Fruit fly (Drosophila melanogaster) S2 (cell line): ENCODE data around the gene CG31975.

Experiments used
- CG8478 ChIP-seq: fragments of >200 bp; optimal IDR thresholded peaks from 2 replicates; lab custom pipeline; 2018
- CTCF ChIP-seq, 2 experiments: fragments of >200 bp; optimal IDR thresholded peaks; 2 replicates each; lab custom pipeline; 2018

Gene CG31975

dm6 chr2L:116388-116787 is 24.4 kb downstream of the CG31975 start, which contains the start of gene CG13694:
Gene CG13694 (minus strand): TSS chr2L:116488.
- TF ChIP-seq CTCF (optimal IDR thresholded peaks at IDR 0.05; lab: Kevin White, UChicago) = no peak
- TF ChIP-seq CG8478 (lab: Kevin White, UChicago) = no peak

DNA sequence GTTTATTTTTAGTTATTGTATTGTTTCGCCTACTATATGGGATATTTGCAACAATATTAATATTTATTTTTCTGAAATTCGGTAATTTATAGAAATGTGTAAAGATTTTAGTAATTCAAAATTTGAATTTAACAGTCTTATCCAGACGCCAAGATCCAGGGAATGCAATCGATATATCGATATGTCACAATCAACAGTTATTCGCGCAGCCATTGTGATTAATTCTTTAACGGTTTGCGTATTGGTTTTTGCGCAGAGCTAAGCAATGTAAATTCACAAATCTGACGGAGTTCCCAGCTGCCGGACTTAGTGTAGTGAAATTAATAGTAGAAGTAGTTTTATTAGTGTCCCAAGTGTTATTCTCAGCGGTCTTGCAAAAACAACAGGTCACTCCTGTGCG is 26.4 kb downstream of the CG31975 start, which contains the start of gene ND-15:
ND-15 (plus strand) TSS at position 298 of the 400 bp plus-strand sequence.
- TF ChIP-seq CTCF (optimal IDR thresholded peaks at IDR 0.05; lab: Kevin White, UChicago) (peak in 1 of 2 experiments; percentile 14), CG8478 (lab: Kevin White, UChicago) (no peak)

DNA sequence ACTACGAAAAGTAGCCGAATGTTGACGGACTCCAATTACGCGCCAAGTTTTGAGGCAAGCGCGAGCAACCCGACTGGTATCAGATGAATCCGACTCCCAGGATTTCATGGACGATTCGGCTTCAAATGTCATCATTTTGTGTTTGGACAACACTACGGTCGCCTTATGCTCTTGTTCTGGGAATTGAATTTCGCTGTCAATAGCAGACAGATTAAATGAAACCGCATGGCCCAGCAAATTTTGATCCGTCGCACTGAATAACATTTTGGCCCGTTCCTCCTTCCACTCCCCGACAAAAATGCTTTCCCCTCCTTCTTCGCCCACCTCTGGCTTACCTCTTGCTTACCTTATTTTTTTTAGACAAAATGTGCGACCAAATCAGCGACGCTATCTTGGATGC is 30.7 kb downstream of the CG31975 start:
- TF ChIP-seq CTCF (optimal IDR thresholded peaks at IDR 0.05; lab: Kevin White, UChicago) (no peak), CG8478 (lab: Kevin White, UChicago) (no peak)

dm6 chr2L:109098-109799 is 31.5 kb downstream of the CG31975 start:
- no peak for TF ChIP-seq CTCF (optimal IDR thresholded peaks at IDR 0.05; lab: Kevin White, UChicago)
- no peak for TF ChIP-seq CG8478 (lab: Kevin White, UChicago)

- TF ChIP-seq CG8478 (lab: Kevin White, UChicago) (no peak), CTCF (optimal IDR thresholded peaks at IDR 0.05; lab: Kevin White, UChicago) (peak in 1 of 2 experiments; percentile 2)
These were observed 33.0 kb downstream of the CG31975 start for dm6 chr2L:107476-108436.

dm6 chr2L:107032-107431 is 33.8 kb downstream of the CG31975 start:
- TF ChIP-seq CG8478 (lab: Kevin White, UChicago) (no peak), CTCF (optimal IDR thresholded peaks at IDR 0.05; lab: Kevin White, UChicago) (no peak)

dm6 chr2L:106540-106939 is 34.3 kb downstream of the CG31975 start, which contains the start of the genes Nhe1 and Sam-S:
Gene Nhe1 (minus strand): TSS chr2L:106732.
Gene Sam-S (plus strand): TSS chr2L:106903.
- TF ChIP-seq CG8478 (lab: Kevin White, UChicago) = no peak
- TF ChIP-seq CTCF (optimal IDR thresholded peaks at IDR 0.05; lab: Kevin White, UChicago) = no peak

DNA sequence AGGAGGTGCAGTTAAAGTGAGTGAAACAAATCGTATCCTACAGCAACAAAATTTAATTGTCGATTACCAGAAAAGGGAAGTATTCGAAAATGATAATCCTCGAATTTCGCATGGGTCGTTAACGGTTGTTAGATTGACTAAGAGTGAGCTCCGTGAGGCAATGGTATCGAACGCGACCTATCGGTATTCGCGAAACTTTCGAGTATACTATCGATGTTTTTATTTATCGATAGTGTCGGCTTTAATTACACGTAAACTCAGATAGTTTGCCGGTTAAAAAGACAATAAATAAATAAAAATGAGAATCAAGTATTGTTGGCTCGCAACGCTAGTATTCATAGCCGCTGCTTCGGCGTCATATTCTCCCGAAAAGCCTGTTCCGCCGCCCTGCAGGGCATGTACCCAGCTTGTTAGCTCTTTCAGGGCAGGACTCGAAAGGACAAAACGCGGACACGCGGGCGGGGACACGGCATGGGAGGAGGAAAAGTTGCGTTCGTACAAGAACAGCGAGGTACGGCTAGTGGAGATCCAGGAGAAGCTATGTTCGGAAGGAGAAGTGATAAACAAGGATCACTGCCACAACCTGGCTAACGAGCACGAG is 38.5 kb downstream of the CG31975 start, which contains the start of gene Creld:
Creld (plus strand) TSS at position 220 of the 601 bp plus-strand sequence.
- no peak for TF ChIP-seq CG8478 (lab: Kevin White, UChicago)
- TF ChIP-seq CTCF (optimal IDR thresholded peaks at IDR 0.05; lab: Kevin White, UChicago) = peak; percentile 24 to 38

dm6 chr2L:94639-95059 is 46.1 kb downstream of the CG31975 start, which contains the start of gene Zir:
Gene Zir (plus strand): TSS chr2L:94739.
- TF ChIP-seq CTCF (optimal IDR thresholded peaks at IDR 0.05; lab: Kevin White, UChicago) (no peak), CG8478 (lab: Kevin White, UChicago) (no peak)

DNA sequence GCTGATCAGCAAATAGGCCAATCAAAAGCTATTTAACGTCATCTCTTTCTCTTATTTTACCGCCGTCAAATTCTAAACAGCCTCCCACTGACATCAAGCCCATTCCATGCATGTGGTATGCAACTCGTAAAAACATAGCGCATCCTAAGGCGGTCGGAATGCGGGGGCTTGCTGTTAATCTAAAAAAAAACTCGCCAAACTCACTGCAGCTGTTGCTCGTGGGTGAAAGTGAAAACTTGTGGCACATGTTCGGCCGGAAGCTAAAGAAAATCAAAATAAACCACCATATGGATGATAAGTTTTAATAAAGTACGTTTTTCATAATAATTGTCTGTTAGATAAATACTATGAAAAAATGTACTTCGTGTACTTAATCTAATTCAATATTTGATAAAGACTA is 46.7 kb downstream of the CG31975 start:
- TF ChIP-seq CG8478 (lab: Kevin White, UChicago) = no peak
- TF ChIP-seq CTCF (optimal IDR thresholded peaks at IDR 0.05; lab: Kevin White, UChicago) = no peak

- TF ChIP-seq CG8478 (lab: Kevin White, UChicago) (no peak), CTCF (optimal IDR thresholded peaks at IDR 0.05; lab: Kevin White, UChicago) (no peak)
These were observed 47.8 kb downstream of the CG31975 start for dm6 chr2L:92993-93392.

DNA sequence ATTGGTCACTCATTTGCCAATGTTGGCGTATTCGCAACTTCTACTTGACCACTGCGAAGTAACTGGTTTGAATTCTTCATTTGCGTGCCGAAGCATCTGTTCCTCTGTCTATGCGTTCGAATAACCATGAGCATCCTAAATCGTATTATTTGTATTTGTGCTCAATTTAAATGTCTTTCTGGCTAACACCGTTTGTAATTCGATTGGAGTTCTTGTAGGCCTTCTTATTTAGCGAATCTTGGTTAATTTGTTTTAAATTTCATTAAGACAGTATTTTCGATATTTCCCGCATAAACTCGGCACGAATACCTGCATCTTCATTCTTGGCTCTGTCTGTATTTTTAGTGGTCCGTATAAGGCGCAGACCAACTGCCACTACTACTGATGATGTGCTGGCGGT is 49.0 kb downstream of the CG31975 start:
- TF ChIP-seq CTCF (optimal IDR thresholded peaks at IDR 0.05; lab: Kevin White, UChicago) (no peak), CG8478 (lab: Kevin White, UChicago) (no peak)

- TF ChIP-seq CG8478 (lab: Kevin White, UChicago) (no peak), CTCF (optimal IDR thresholded peaks at IDR 0.05; lab: Kevin White, UChicago) (no peak)
These were observed 49.5 kb downstream of the CG31975 start for dm6 chr2L:91333-91732.

dm6 chr2L:90081-90480 is 50.7 kb downstream of the CG31975 start:
- TF ChIP-seq CG8478 (lab: Kevin White, UChicago) (no peak), CTCF (optimal IDR thresholded peaks at IDR 0.05; lab: Kevin White, UChicago) (no peak)
